Worm (Caenorhabditis elegans): ENCODE data around the gene lap-2.

Gene lap-2

DNA sequence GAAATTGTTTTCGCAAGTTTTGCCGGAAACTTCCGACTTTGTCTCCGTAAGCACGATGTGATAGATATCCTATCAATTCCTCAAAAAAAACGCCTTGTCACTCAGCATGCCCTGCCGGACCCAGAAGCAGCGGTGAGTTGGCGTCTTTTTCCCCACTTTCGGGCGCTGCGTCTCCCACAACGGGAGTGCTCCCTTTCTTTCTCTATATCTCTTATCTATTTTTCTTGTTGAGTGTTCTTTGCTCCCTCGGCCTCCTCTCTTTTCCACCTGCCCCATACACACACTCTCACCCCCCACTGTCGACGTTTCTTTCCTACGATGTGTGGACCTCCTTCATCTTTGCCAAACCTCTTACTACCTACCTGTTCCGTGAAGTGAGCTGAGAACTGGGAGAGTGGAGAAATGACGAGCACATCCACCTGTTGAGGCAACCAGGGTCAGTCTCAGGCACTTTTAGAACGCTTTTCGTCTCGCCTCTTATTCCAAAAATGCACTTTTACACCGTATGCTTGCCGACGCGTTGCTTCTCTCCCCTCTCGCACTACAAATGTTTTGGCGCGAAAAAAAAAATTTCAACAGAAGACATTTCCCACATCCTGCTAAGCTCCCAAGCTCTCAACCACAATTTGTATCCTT lies 42.5 kb downstream of the lap-2 start:
- TF ChIP-seq nfya-1 (tag; optimal IDR thresholded peaks at IDR 0.05; ENCODE audit: insufficient read depth) (peak; percentile 77), nhr-237 (tag; optimal IDR thresholded peaks at IDR 0.05) (no peak), tbx-2 (tag; optimal IDR thresholded peaks at IDR 0.05) (peak; percentile 23), nhr-12 (tag; optimal IDR thresholded peaks at IDR 0.05) (no peak), nhr-23 (tag; optimal IDR thresholded peaks at IDR 0.05) (peak; percentile 17), elt-1 (tag; optimal IDR thresholded peaks at IDR 0.05) (peak; percentile 4), snpc-4 (tag; optimal IDR thresholded peaks at IDR 0.05) (peak; percentile 61), pqm-1 (tag; optimal IDR thresholded peaks at IDR 0.05) (peak; percentile 37), daf-12 (tag; optimal IDR thresholded peaks at IDR 0.05) (no peak), ceh-16 (tag; optimal IDR thresholded peaks at IDR 0.05) (no peak), nhr-76 (tag; optimal IDR thresholded peaks at IDR 0.05) (no peak), mml-1 (tag; optimal IDR thresholded peaks at IDR 0.05) (no peak), ceh-9 (tag; optimal IDR thresholded peaks at IDR 0.05) (no peak), unc-62 (GFP tag; optimal IDR thresholded peaks at IDR 0.05) (peak; percentile 93), nhr-77 (tag; optimal IDR thresholded peaks at IDR 0.05) (no peak), ZK546.5 (tag; optimal IDR thresholded peaks at IDR 0.05) (no peak), eor-1 (tag; optimal IDR thresholded peaks at IDR 0.05) (no peak), lin-39 (tag; optimal IDR thresholded peaks at IDR 0.05) (peak; percentile 87), nhr-67 (tag; optimal IDR thresholded peaks at IDR 0.05) (no peak), mdl-1 (tag; optimal IDR thresholded peaks at IDR 0.05) (peak; percentile 25), sea-2 (GFP tag; optimal IDR thresholded peaks at IDR 0.05) (no peak), fos-1 (tag; optimal IDR thresholded peaks at IDR 0.05) (no peak), nhr-25 (tag; optimal IDR thresholded peaks at IDR 0.05) (peak; percentile 29), hmg-11 (tag; optimal IDR thresholded peaks at IDR 0.05) (peak; percentile 90), nhr-11 (tag; optimal IDR thresholded peaks at IDR 0.05) (no peak), lsy-12 (tag; optimal IDR thresholded peaks at IDR 0.05) (peak; percentile 26), skn-1 (tag; optimal IDR thresholded peaks at IDR 0.05) (peak; percentile 4), nhr-43 (tag; optimal IDR thresholded peaks at IDR 0.05; ENCODE audit: poor library complexity, severe bottlenecking) (peak; percentile 46), jun-1 (tag; optimal IDR thresholded peaks at IDR 0.05) (no peak), ztf-11 (tag; optimal IDR thresholded peaks at IDR 0.05) (no peak), elt-3 (tag; optimal IDR thresholded peaks at IDR 0.05) (no peak), nhr-28 (tag; optimal IDR thresholded peaks at IDR 0.05) (no peak), egl-5 (tag; optimal IDR thresholded peaks at IDR 0.05) (peak; percentile 3), pha-4 (tag; optimal IDR thresholded peaks at IDR 0.05) (peak; percentile 71), ceh-82 (tag; optimal IDR thresholded peaks at IDR 0.05) (peak; percentile 2), R02D3.7 (tag; optimal IDR thresholded peaks at IDR 0.05) (peak; percentile 48), ama-1 (optimal IDR thresholded peaks at IDR 0.05) (peak; percentile 75), fkh-10 (GFP tag; optimal IDR thresholded peaks at IDR 0.05) (no peak), ceh-28 (tag; optimal IDR thresholded peaks at IDR 0.05) (peak; percentile 24), elt-2 (tag; optimal IDR thresholded peaks at IDR 0.05) (peak; percentile 67), lin-15B (tag; optimal IDR thresholded peaks at IDR 0.05) (peak; percentile 48)

DNA sequence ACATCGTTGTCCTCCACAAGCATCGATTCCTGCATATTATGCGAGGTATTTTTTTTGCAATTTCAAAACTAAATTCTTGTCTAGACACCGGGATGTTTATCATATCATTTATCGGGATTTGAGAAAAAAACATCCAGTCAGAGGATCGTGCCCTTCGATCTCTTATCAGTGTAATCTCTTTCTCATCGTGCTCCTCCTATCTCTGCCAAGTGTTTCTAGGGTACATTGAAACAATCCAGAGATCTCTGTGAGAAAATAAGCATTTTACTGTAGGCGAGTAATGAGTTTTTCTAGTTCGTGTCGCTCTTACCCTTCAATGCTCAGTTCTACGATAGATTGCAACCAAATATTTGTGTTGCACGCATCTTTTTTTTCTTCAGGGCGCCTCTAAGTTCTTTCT lies 45.0 kb downstream of the lap-2 start:
- no peak for TF ChIP-seq nhr-12 (tag; optimal IDR thresholded peaks at IDR 0.05)
- peak; percentile 27 for TF ChIP-seq pha-4 (tag; optimal IDR thresholded peaks at IDR 0.05)

DNA sequence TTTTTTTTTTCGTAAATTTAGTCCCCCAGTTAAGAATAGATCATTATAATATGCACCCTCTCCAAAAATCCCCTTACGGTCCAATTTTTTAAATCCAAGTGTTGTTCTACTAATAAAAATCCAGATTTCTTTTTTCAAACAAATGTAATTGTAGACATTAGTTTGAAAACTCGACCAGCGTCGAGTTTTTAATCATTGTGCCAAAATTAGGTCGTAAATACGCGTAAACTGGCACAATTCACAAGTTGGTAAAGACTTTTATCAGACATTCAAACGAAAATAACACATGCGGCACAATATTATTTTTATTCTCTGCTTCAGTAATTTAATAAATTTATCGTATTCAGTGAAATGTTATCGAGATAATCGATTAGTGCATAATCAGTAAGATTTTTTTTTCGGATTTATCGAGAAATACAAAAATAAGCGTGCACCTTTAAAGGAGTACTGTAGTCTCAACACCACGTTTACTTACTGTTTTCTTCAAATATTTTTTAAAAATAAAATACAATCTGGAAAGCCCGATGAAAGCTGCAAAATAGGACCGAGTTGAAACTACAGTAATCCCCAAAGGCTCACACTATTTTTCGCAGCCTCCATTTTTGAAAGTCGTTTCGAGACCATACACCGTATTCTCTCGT lies 46.7 kb downstream of the lap-2 start, which contains the start of gene C34B4.4:
Gene C34B4.4 (plus strand): TSS at position 276 of the 641 bp plus-strand sequence.
- no peak for TF ChIP-seq nhr-77 (tag; optimal IDR thresholded peaks at IDR 0.05)
- TF ChIP-seq nhr-25 (tag; optimal IDR thresholded peaks at IDR 0.05), result no peak
- peak; percentile 38 for TF ChIP-seq elt-2 (tag; optimal IDR thresholded peaks at IDR 0.05)
- no peak for TF ChIP-seq pha-4 (tag; optimal IDR thresholded peaks at IDR 0.05)
- TF ChIP-seq nhr-43 (tag; optimal IDR thresholded peaks at IDR 0.05; ENCODE audit: poor library complexity, severe bottlenecking), result peak; percentile 40
- TF ChIP-seq ceh-28 (tag; optimal IDR thresholded peaks at IDR 0.05), result peak; percentile 21
- TF ChIP-seq R02D3.7 (tag; optimal IDR thresholded peaks at IDR 0.05), result no peak
- peak; percentile 80 for TF ChIP-seq lsy-12 (tag; optimal IDR thresholded peaks at IDR 0.05)
- no peak for TF ChIP-seq daf-12 (tag; optimal IDR thresholded peaks at IDR 0.05)
- no peak for TF ChIP-seq nhr-67 (tag; optimal IDR thresholded peaks at IDR 0.05)
- TF ChIP-seq nhr-28 (tag; optimal IDR thresholded peaks at IDR 0.05), result no peak
- TF ChIP-seq ama-1 (optimal IDR thresholded peaks at IDR 0.05), result peak; percentile 54
- no peak for TF ChIP-seq skn-1 (tag; optimal IDR thresholded peaks at IDR 0.05)

Measured in whole organism, L3 larva.